Fruit fly (Drosophila melanogaster): ENCODE data around the gene Vps39.

DNA sequence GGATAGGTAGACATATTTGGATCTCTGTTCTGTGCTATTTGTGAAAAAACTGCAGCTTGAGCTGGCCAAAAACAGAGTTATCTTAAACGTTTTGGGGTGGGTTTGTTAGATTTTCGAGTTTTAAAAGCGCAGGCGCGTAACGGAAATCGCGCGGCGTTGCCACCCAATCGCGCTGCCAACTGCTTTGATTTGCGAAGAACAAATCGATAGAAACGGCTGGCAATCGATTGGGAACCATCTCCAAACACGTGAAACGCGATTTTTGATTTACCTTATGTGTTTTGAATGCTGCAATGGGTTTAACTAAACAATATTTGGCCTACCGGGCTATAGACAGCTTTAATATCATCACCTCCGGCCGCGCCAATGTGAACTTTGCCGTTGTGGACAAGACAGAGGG is 9.2 kb upstream of the Vps39 start, which contains the start of the genes CG14312 and CG8064:
- TF ChIP-seq lola (GFP tag; optimal IDR thresholded peaks at IDR 0.05): no peak
- TF ChIP-seq woc (GFP tag; optimal IDR thresholded peaks at IDR 0.05): no peak

Measured in whole organism, wandering third instar larva.